Worm (Caenorhabditis elegans) whole organism, L4 larva: ENCODE results near the gene ZK822.1.

Experiments used
- D1046.2 ChIP-seq: fragments of 200-800 bp; sonication (Bioruptor generic); IDR thresholded peaks from 2 replicates; pipeline ENCODE4 v1.3.6; 2022; ENCODE audit warnings: missing genetic modification characterization, missing compliant biosample characterization
- F10B5.3 ChIP-seq: sonication (generic microtip); optimal IDR thresholded peaks from 2 replicates; lab custom pipeline; 2016; ENCODE audit warnings: mild to moderate bottlenecking, missing genetic modification characterization, missing compliant biosample characterization
- F37D6.2 ChIP-seq: sonication (generic microtip); optimal IDR thresholded peaks from 2 replicates; lab custom pipeline; 2016; ENCODE audit warnings: mild to moderate bottlenecking, missing genetic modification characterization, missing compliant biosample characterization
- R02D3.7 ChIP-seq: fragments of 150-350 bp; sonication (generic microtip); optimal IDR thresholded peaks from 3 replicates; lab custom pipeline; 2014; ENCODE audit warnings: missing biosample characterization, missing genetic modification characterization
- T26A8.4 ChIP-seq: fragments of 200-800 bp; sonication (Bioruptor generic); IDR thresholded peaks from 2 replicates; pipeline ENCODE4 v1.3.6; 2022; ENCODE audit warnings: missing genetic modification characterization, missing compliant biosample characterization
- Y48G9A.11 ChIP-seq: fragments of 200-800 bp; sonication (Bioruptor generic); IDR thresholded peaks from 2 replicates; pipeline ENCODE4 v1.3.6; 2022; ENCODE audit warnings: missing genetic modification reagents, missing genetic modification characterization, missing compliant biosample characterization
- Y75B8A.6 ChIP-seq: fragments of 200-800 bp; sonication (Bioruptor generic); IDR thresholded peaks from 2 replicates; pipeline ENCODE4 v1.3.6; 2022; ENCODE audit warnings: missing genetic modification reagents, missing genetic modification characterization, missing compliant biosample characterization
- aha-1 ChIP-seq: fragments of 150-350 bp; peaks from one replicate; lab custom pipeline; 2014; ENCODE audit warnings: missing biosample characterization, missing genetic modification characterization
- ama-1 ChIP-seq: fragments of 150-350 bp; optimal IDR thresholded peaks from 2 replicates; lab custom pipeline; 2014; ENCODE audit warnings: inconsistent platforms, mixed read lengths
- arid-1 ChIP-seq: fragments of 200-800 bp; sonication (Bioruptor generic); conservative IDR thresholded peaks from 2 replicates; pipeline ENCODE4 v1.3.6; 2022; ENCODE audit warnings: missing genetic modification reagents, missing genetic modification characterization, missing compliant biosample characterization
- attf-4 ChIP-seq: sonication (generic microtip); optimal IDR thresholded peaks from 3 replicates; lab custom pipeline; 2017; ENCODE audit warnings: missing biosample characterization, missing genetic modification characterization
- ceh-20 ChIP-seq: fragments of 200-800 bp; sonication (Bioruptor generic); IDR thresholded peaks from 2 replicates; pipeline ENCODE4 v1.3.6; 2022; ENCODE audit warnings: missing genetic modification reagents, missing genetic modification characterization, missing compliant biosample characterization
- ceh-44 ChIP-seq: fragments of 200-800 bp; sonication (Bioruptor generic); IDR thresholded peaks from 2 replicates; pipeline ENCODE4 v1.3.6; 2022; ENCODE audit warnings: missing genetic modification reagents, missing genetic modification characterization, missing compliant biosample characterization
- ceh-82 ChIP-seq: sonication (generic microtip); optimal IDR thresholded peaks from 2 replicates; lab custom pipeline; 2017; ENCODE audit warnings: missing biosample characterization, missing genetic modification characterization
- ces-1 ChIP-seq: fragments of 150-350 bp; sonication (generic microtip); optimal IDR thresholded peaks from 4 replicates; lab custom pipeline; 2014; ENCODE audit warnings: missing biosample characterization, missing genetic modification reagents, missing genetic modification characterization
- cey-2 ChIP-seq: sonication (generic microtip); optimal IDR thresholded peaks from 3 replicates; lab custom pipeline; 2017; ENCODE audit warnings: missing genetic modification characterization, mild to moderate bottlenecking, missing compliant biosample characterization, antibody characterized with exemption, borderline replicate concordance; ENCODE audit not compliant: insufficient read depth
- ctbp-1 ChIP-seq: fragments of 200-800 bp; sonication (Bioruptor generic); IDR thresholded peaks from 2 replicates; pipeline ENCODE4 v1.3.6; 2022; ENCODE audit warnings: missing genetic modification reagents, missing genetic modification characterization, missing compliant biosample characterization
- daf-16 ChIP-seq, 3 experiments: sonication (generic microtip); optimal IDR thresholded peaks; 2 replicates each; lab custom pipeline; 2016 to 2017; ENCODE audit warnings: missing genetic modification characterization in 3 of 3, missing genetic modification reagents in 3 of 3, mild to moderate bottlenecking in 2 of 3, missing compliant biosample characterization in 2 of 3, missing biosample characterization in 1 of 3, moderate library complexity in 1 of 3
- daf-19 ChIP-seq: fragments of 200-800 bp; sonication (Bioruptor generic); conservative IDR thresholded peaks from 2 replicates; pipeline ENCODE4 v1.3.6; 2022; ENCODE audit warnings: missing genetic modification characterization, missing compliant biosample characterization
- daf-8 ChIP-seq: fragments of 200-800 bp; sonication (Bioruptor generic); IDR thresholded peaks from 2 replicates; pipeline ENCODE4 v1.3.6; 2022; ENCODE audit warnings: missing genetic modification characterization, missing compliant biosample characterization
- duxl-1 ChIP-seq: sonication (generic microtip); optimal IDR thresholded peaks from 2 replicates; lab custom pipeline; 2016; ENCODE audit warnings: mild to moderate bottlenecking, missing genetic modification characterization, moderate library complexity, missing compliant biosample characterization; ENCODE audit not compliant: poor library complexity
- dve-1 ChIP-seq: sonication (generic microtip); optimal IDR thresholded peaks from 2 replicates; lab custom pipeline; 2017; ENCODE audit warnings: antibody characterized with exemption, mild to moderate bottlenecking, missing genetic modification characterization, missing compliant biosample characterization; ENCODE audit not compliant: insufficient read depth
- egl-43 ChIP-seq: fragments of 200-800 bp; sonication (Bioruptor generic); IDR thresholded peaks from 2 replicates; pipeline ENCODE4 v1.3.6; 2022; ENCODE audit warnings: missing genetic modification reagents, missing genetic modification characterization, missing compliant biosample characterization
- gei-8 ChIP-seq: fragments of 200-800 bp; sonication (Bioruptor generic); optimal IDR thresholded peaks from 2 replicates; lab custom pipeline; 2018; ENCODE audit warnings: mild to moderate bottlenecking, missing genetic modification characterization, missing compliant biosample characterization
- hlh-30 ChIP-seq: sonication (generic microtip); optimal IDR thresholded peaks from 2 replicates; lab custom pipeline; 2017; ENCODE audit warnings: antibody characterized with exemption, mild to moderate bottlenecking, missing genetic modification characterization, missing compliant biosample characterization; ENCODE audit not compliant: insufficient read depth
- lir-3 ChIP-seq: sonication (generic microtip); optimal IDR thresholded peaks from 2 replicates; lab custom pipeline; 2016; ENCODE audit warnings: mild to moderate bottlenecking, missing genetic modification characterization, missing compliant biosample characterization
- lsy-2 ChIP-seq, 2 experiments: fragments of 150-350 bp in 1 of 2; sonication (generic microtip) in 1 of 2; optimal IDR thresholded peaks; 2 replicates each; lab custom pipeline; 2014 to 2017; ENCODE audit warnings: missing biosample characterization in 2 of 2, missing genetic modification characterization in 2 of 2
- mdl-1 ChIP-seq, 2 experiments: fragments of 150-350 bp in 1 of 2; sonication (generic microtip) in 1 of 2; optimal IDR thresholded peaks; 2 replicates each; lab custom pipeline; 2014 to 2017; ENCODE audit warnings: missing biosample characterization in 2 of 2, missing genetic modification characterization in 2 of 2
- mdt-29 ChIP-seq: fragments of 200-800 bp; sonication (Bioruptor generic); IDR thresholded peaks from 2 replicates; pipeline ENCODE4 v1.3.6; 2022; ENCODE audit warnings: missing genetic modification reagents, missing genetic modification characterization, missing compliant biosample characterization
- nhr-11 ChIP-seq: fragments of 150-350 bp; optimal IDR thresholded peaks from 2 replicates; lab custom pipeline; 2014; ENCODE audit warnings: missing biosample characterization, missing genetic modification characterization
- nhr-237 ChIP-seq: sonication (generic microtip); optimal IDR thresholded peaks from 2 replicates; lab custom pipeline; 2017; ENCODE audit warnings: missing biosample characterization, missing genetic modification characterization
- nhr-76 ChIP-seq: fragments of 150-350 bp; optimal IDR thresholded peaks from 2 replicates; lab custom pipeline; 2014; ENCODE audit warnings: missing biosample characterization, missing genetic modification characterization
- nhr-77 ChIP-seq: fragments of 150-350 bp; optimal IDR thresholded peaks from 2 replicates; lab custom pipeline; 2014; ENCODE audit warnings: missing biosample characterization, missing genetic modification characterization
- pha-4 ChIP-seq, 2 experiments: fragments of 150-350 bp in 1 of 2; fragments of 200-800 bp in 1 of 2; sonication (Bioruptor generic) in 1 of 2; IDR thresholded peaks in 1 of 2; optimal IDR thresholded peaks in 1 of 2; 2 replicates each; pipeline versions ENCODE4 v1.3.6 to Lab custom; 2014 to 2022; ENCODE audit warnings: missing genetic modification characterization in 2 of 2, missing genetic modification reagents in 2 of 2, missing biosample characterization in 1 of 2, missing compliant biosample characterization in 1 of 2
- php-3 ChIP-seq: fragments of 200-800 bp; sonication (Bioruptor generic); IDR thresholded peaks from 2 replicates; pipeline ENCODE4 v1.3.6; 2022; ENCODE audit warnings: missing genetic modification reagents, missing genetic modification characterization, missing compliant biosample characterization
- rbr-2 ChIP-seq: sonication (generic microtip); optimal IDR thresholded peaks from 2 replicates; lab custom pipeline; 2016; ENCODE audit warnings: missing genotype, missing genetic modification characterization, missing compliant biosample characterization
- skn-1 ChIP-seq: fragments of 150-350 bp; optimal IDR thresholded peaks from 2 replicates; lab custom pipeline; 2014; ENCODE audit warnings: missing biosample characterization, missing genetic modification characterization
- spr-1 ChIP-seq: sonication (generic microtip); optimal IDR thresholded peaks from 2 replicates; lab custom pipeline; 2016; ENCODE audit warnings: mild to moderate bottlenecking, missing genetic modification characterization, missing compliant biosample characterization
- unc-62 ChIP-seq, 3 experiments: fragments of 150-350 bp in 1 of 3; sonication (generic microtip); optimal IDR thresholded peaks in 2 of 3; peaks in 1 of 3; 1 replicate in 1 of 3; 2 replicates in 2 of 3; lab custom pipeline; 2014 to 2017; ENCODE audit warnings: missing biosample characterization in 3 of 3, missing genetic modification characterization in 3 of 3, missing genetic modification reagents in 3 of 3, missing genotype in 1 of 3
- vab-7 ChIP-seq: fragments of 200-800 bp; sonication (Bioruptor generic); IDR thresholded peaks from 2 replicates; pipeline ENCODE4 v1.3.6; 2022; ENCODE audit warnings: missing genetic modification reagents, missing genetic modification characterization, missing compliant biosample characterization
- zag-1 ChIP-seq: fragments of 150-350 bp; optimal IDR thresholded peaks from 2 replicates; lab custom pipeline; 2014; ENCODE audit warnings: missing biosample characterization, missing genetic modification characterization
- zip-2 ChIP-seq: fragments of 150-350 bp; optimal IDR thresholded peaks from 2 replicates; lab custom pipeline; 2014; ENCODE audit warnings: missing biosample characterization, missing genetic modification characterization
- ztf-7 ChIP-seq: fragments of 150-350 bp; optimal IDR thresholded peaks from 2 replicates; lab custom pipeline; 2014; ENCODE audit warnings: missing biosample characterization, missing genetic modification characterization

The ZK822.1 gene

DNA sequence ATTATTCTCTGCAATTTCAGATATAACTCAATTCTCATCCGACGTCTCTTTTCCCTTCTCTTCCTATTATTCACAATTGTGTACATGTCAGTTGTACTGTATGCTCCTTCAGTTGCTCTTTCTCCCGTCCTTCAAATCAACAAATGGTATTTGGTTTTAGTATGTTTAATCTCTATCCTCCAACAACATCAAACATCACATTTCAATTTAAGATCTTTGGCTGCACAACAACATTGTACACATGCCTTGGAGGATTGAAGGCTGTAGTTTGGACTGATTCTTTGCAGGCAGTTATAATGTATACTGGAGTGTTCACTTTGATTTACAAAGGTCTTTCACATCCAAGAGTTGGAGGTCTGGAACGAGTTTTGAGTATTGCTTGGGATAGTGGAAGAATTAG lies 16.6 kb upstream of the ZK822.1 start:
- TF ChIP-seq mdt-29 (GFP tag; lab: Robert Waterston, UW) (peak; percentile 27; the same call in 1 of the 2 replicates), T26A8.4 (GFP tag; lab: Robert Waterston, UW) (peak; percentile 38; the same call in 1 of the 2 replicates), F37D6.2 (no peak), php-3 (no peak), nhr-11 (tag; lab: Kevin White, UChicago) (no peak), ceh-82 (tag; lab: Kevin White, UChicago) (no peak), unc-62 (GFP tag; optimal IDR thresholded peaks at IDR 0.05 in 1 of 2; lab: Kevin White, UChicago) (peak in 1 of 2 experiments; percentile 71), unc-62 (tag; optimal IDR thresholded peaks at IDR 0.05; lab: Kevin White, UChicago) (no peak), Y75B8A.6 (no peak), aha-1 (tag; lab: Kevin White, UChicago) (no peak)

DNA sequence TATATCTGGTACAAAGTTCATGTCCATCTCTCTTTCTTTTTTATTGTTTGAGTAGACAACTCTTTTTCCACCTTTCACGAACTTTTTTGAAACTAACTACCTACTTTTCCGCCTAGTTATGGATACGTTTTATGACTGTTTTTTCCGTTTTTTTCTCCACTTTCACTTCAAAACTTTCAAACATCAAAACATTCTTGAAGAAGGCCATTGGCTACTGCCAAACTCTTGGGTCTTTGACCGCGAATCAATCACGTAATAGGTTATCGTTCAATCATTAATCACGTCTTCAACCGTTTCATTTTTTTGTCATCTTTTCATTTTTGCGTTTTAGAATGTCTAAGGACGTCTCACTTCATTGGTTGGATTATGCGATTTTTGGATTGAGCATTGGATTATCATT lies 15.2 kb upstream of the ZK822.1 start, which contains the start of gene slc-5A12:
slc-5A12 (plus strand) TSS at position 333 of the 400 bp plus-strand sequence.
- TF ChIP-seq daf-8 (GFP tag; lab: Robert Waterston, UW) = no peak
- no peak for TF ChIP-seq ces-1 (GFP tag; lab: Kevin White, UChicago)
- no peak for TF ChIP-seq nhr-237 (tag; lab: Kevin White, UChicago)
- TF ChIP-seq, all 104 proteins: peak for 0

DNA sequence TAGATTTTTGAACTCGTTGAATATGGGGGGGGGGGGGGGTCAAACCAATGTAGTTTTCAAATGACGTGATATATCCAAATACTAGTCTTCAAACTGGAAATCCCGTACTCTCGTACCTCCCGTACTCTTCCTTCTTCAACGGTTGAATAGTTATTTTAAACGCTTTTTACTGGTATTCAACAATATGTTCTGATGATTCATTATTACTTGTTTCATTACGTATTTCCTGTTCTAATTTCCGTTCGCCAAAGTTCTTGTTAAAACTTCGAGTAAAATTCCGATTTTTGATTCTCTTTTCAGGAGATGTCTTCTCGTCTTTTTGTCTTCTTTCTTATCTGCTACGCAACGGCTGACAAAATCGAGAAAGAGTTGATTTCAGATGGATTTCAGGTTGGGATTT lies 8.6 kb upstream of the ZK822.1 start, which contains the start of gene nhx-9:
nhx-9 (plus strand) TSS at position 301 of the 400 bp plus-strand sequence.
- TF ChIP-seq nhr-76 = no peak

DNA sequence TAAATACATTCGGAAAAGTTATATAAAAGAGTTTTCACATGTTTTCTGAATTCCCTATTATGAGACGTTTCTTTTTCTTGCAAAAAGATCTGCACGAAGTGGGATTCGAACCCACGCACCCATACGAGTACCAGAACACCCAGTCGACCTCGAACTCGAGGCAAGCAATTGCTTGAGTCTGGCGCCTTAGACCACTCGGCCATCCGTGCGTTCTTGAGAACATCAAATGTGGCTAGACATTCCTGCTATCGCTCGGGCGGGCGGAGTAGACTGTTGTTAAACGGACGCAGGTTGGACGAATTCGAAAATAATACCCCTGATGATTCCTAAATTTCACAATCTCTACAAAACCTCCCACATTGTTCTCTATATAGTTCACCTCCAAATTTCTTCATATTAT lies 6.5 kb upstream of the ZK822.1 start:
- no peak for TF ChIP-seq zag-1 (tag; lab: Kevin White, UChicago)
- TF ChIP-seq pha-4 (GFP tag; IDR thresholded peaks at IDR 0.05; lab: Robert Waterston, UW) = no peak
- TF ChIP-seq pha-4 (tag; optimal IDR thresholded peaks at IDR 0.05; lab: Kevin White, UChicago) = no peak
- no peak for TF ChIP-seq F10B5.3 (tag; lab: Kevin White, UChicago)
- TF ChIP-seq php-3 = no peak; the same call in 1 of the 2 replicates
- no peak for TF ChIP-seq daf-19 (GFP tag; lab: Robert Waterston, UW)
- TF ChIP-seq R02D3.7 (tag; lab: Kevin White, UChicago) = no peak
- TF ChIP-seq daf-16 (GFP tag; optimal IDR thresholded peaks at IDR 0.05; lab: Kevin White, UChicago) = peak in 1 of 2 experiments; percentile 29
- TF ChIP-seq daf-16 (tag; optimal IDR thresholded peaks at IDR 0.05; lab: Kevin White, UChicago) = peak; percentile 22
- peak; percentile 39 for TF ChIP-seq spr-1 (tag; lab: Kevin White, UChicago)
- 0 out of 2 replicates have a peak, but pooled peaks have one; percentile 45 for TF ChIP-seq ceh-20 (GFP tag; lab: Robert Waterston, UW)
- peak; percentile 4 for TF ChIP-seq ztf-7 (tag; lab: Kevin White, UChicago)
- 0 out of 2 replicates have a peak, but pooled peaks have one; percentile 62 for TF ChIP-seq ctbp-1 (GFP tag; lab: Robert Waterston, UW)
- TF ChIP-seq egl-43 (GFP tag; lab: Robert Waterston, UW) = peak; percentile 87
- TF ChIP-seq gei-8 (GFP tag; lab: Kevin White, UChicago) = no peak
- peak; percentile 64; the same call in 1 of the 2 replicates for TF ChIP-seq vab-7 (GFP tag; lab: Robert Waterston, UW)
- no peak for TF ChIP-seq skn-1 (tag; lab: Kevin White, UChicago)
- no peak for TF ChIP-seq lir-3 (tag; lab: Kevin White, UChicago)
- peak; percentile 71 for TF ChIP-seq arid-1 (GFP tag; lab: Robert Waterston, UW)
- TF ChIP-seq attf-4 (tag; lab: Kevin White, UChicago) = no peak
- TF ChIP-seq rbr-2 (tag; lab: Kevin White, UChicago) = peak; percentile 45
- TF ChIP-seq ama-1 (lab: Kevin White, UChicago) = no peak
- no peak for TF ChIP-seq daf-8 (GFP tag; lab: Robert Waterston, UW)
- peak; percentile 60 for TF ChIP-seq hlh-30 (tag; lab: Kevin White, UChicago)
- TF ChIP-seq unc-62 (GFP tag; optimal IDR thresholded peaks at IDR 0.05 in 1 of 2; lab: Kevin White, UChicago) = no peak
- TF ChIP-seq unc-62 (tag; optimal IDR thresholded peaks at IDR 0.05; lab: Kevin White, UChicago) = no peak
- peak; percentile 63 for TF ChIP-seq duxl-1 (tag; lab: Kevin White, UChicago)
- 0 out of 2 replicates have a peak, but pooled peaks have one; percentile 26 for TF ChIP-seq D1046.2 (GFP tag; lab: Robert Waterston, UW)
- TF ChIP-seq cey-2 (tag; lab: Kevin White, UChicago) = no peak
- peak; percentile 31 for TF ChIP-seq dve-1
- peak in 1 of 2 experiments; percentile 48 for TF ChIP-seq lsy-2 (tag; optimal IDR thresholded peaks at IDR 0.05; lab: Kevin White, UChicago)
- peak; percentile 69; the same call in 1 of the 2 replicates for TF ChIP-seq ceh-44 (GFP tag; lab: Robert Waterston, UW)
- TF ChIP-seq mdl-1 (tag; optimal IDR thresholded peaks at IDR 0.05; lab: Kevin White, UChicago) = peak in 1 of 2 experiments; percentile 39
- no peak for TF ChIP-seq nhr-77 (tag; lab: Kevin White, UChicago)
- TF ChIP-seq Y48G9A.11 = peak; percentile 61; the same call in 1 of the 2 replicates
- no peak for TF ChIP-seq zip-2 (tag; lab: Kevin White, UChicago)
